Worm (Caenorhabditis elegans) whole organism, midembryonic: ENCODE results near the gene F43G6.7.

Experiments
- T22C8.4 ChIP-seq: fragments of 200-800 bp; sonication (Bioruptor generic); IDR thresholded peaks from 2 replicates; pipeline ENCODE4 v1.3.6; 2022; ENCODE audit warnings: missing genetic modification characterization, missing compliant biosample characterization
- cog-1 ChIP-seq: sonication (generic microtip); optimal IDR thresholded peaks from 2 replicates; lab custom pipeline; 2016; ENCODE audit warnings: missing genetic modification characterization, missing compliant biosample characterization
- flt-1 ChIP-seq: fragments of 200-800 bp; sonication (Bioruptor generic); IDR thresholded peaks from 2 replicates; pipeline ENCODE4 v1.3.6; 2022; ENCODE audit warnings: missing genetic modification characterization, missing compliant biosample characterization
- klf-2 ChIP-seq: fragments of 200-800 bp; sonication (Bioruptor generic); conservative IDR thresholded peaks from 2 replicates; pipeline ENCODE4 v1.3.6; 2022; ENCODE audit warnings: missing genetic modification reagents, missing genetic modification characterization, missing compliant biosample characterization
- med-1 ChIP-seq: sonication (generic microtip); optimal IDR thresholded peaks from 2 replicates; lab custom pipeline; 2017; ENCODE audit warnings: missing genetic modification characterization, mild to moderate bottlenecking, missing compliant biosample characterization, antibody characterized with exemption, missing genetic modification reagents; ENCODE audit not compliant: insufficient read depth
- ref-1 ChIP-seq: fragments of 200-800 bp; sonication (Bioruptor generic); conservative IDR thresholded peaks from 2 replicates; pipeline ENCODE4 v1.3.6; 2022; ENCODE audit warnings: missing genetic modification reagents, missing genetic modification characterization, missing compliant biosample characterization
- ztf-23 ChIP-seq: fragments of 200-800 bp; sonication (Bioruptor generic); IDR thresholded peaks from 2 replicates; pipeline ENCODE4 v1.3.6; 2022; ENCODE audit warnings: missing genetic modification reagents, missing genetic modification characterization, missing compliant biosample characterization

DNA sequence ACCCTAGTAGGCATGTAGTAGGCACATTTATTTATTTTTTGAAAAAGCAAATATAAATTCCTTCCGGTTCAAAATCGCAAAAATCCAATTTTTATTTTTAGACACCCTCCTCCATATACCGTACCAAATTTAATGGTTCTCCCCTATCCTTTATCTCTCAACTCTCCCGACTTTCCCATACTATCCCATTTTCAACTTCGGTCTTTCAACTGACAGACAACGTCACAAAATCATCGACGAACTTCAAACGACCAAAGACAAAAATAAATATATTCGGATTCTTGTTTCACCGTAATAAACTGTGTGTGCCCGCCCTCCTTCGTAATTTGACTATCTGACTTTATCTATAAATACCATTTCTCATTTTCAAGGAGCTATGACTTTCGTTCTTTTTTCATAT is 24.6 kb downstream of the F43G6.7 start, which contains the start of gene T27D12.6:
- TF ChIP-seq T22C8.4 (no peak), flt-1 (GFP tag; lab: Robert Waterston, UW) (no peak), ztf-23 (GFP tag; lab: Robert Waterston, UW) (no peak), klf-2 (GFP tag; lab: Robert Waterston, UW) (no peak), med-1 (GFP tag; lab: Kevin White, UChicago) (no peak), ref-1 (GFP tag; lab: Robert Waterston, UW) (no peak), cog-1 (no peak)
